Fruit fly (Drosophila melanogaster): ENCODE measurements around the gene bgm.

The bgm gene

dm6 chr2L:14047170-14047632 is 34.4 kb downstream of the bgm start, which contains the start of gene NimC4 (continued):
- TF ChIP-seq CG2199 (GFP tag; IDR thresholded peaks at IDR 0.05) = peak; percentile 82; the same call in 2 of the 3 replicates
- TF ChIP-seq Hmr (GFP tag; optimal IDR thresholded peaks at IDR 0.05) = no peak
- TF ChIP-seq gcm (GFP tag; optimal IDR thresholded peaks at IDR 0.05) = peak; percentile 87
- peak; percentile 72 for TF ChIP-seq org-1 (GFP tag; optimal IDR thresholded peaks at IDR 0.05)
- peak; percentile 52 for TF ChIP-seq tx (GFP tag; optimal IDR thresholded peaks at IDR 0.05)
- peak; percentile 35 for TF ChIP-seq pb (GFP tag; optimal IDR thresholded peaks at IDR 0.05)
- TF ChIP-seq CG11723 (GFP tag; optimal IDR thresholded peaks at IDR 0.05) = peak; percentile 35
- TF ChIP-seq Opbp (GFP tag; IDR thresholded peaks at IDR 0.05; ENCODE audit: partially characterized antibody) = no peak
- peak; percentile 71 for TF ChIP-seq stwl (tag; optimal IDR thresholded peaks at IDR 0.05)
- peak; percentile 24; the same call in 1 of the 2 replicates for TF ChIP-seq HLH3B (GFP tag; IDR thresholded peaks at IDR 0.05)
- peak; percentile 45 for TF ChIP-seq CG18476 (GFP tag; optimal IDR thresholded peaks at IDR 0.05)
- no peak for TF ChIP-seq Hey (tag; optimal IDR thresholded peaks at IDR 0.05)
- TF ChIP-seq kah (GFP tag; optimal IDR thresholded peaks at IDR 0.05) = no peak
- peak; percentile 87 for TF ChIP-seq CG4360 (GFP tag; IDR thresholded peaks at IDR 0.05)
- TF ChIP-seq CG4282 (GFP tag; optimal IDR thresholded peaks at IDR 0.05) = no peak
- TF ChIP-seq CG7786 (GFP tag; optimal IDR thresholded peaks at IDR 0.05) = peak; percentile 73
- peak; percentile 73 for TF ChIP-seq D19A (tag; optimal IDR thresholded peaks at IDR 0.05)
- TF ChIP-seq bsh (GFP tag; optimal IDR thresholded peaks at IDR 0.05) = peak in 1 of 2 experiments; percentile 81
- TF ChIP-seq gsb (GFP tag; IDR thresholded peaks at IDR 0.05) = no peak
- TF ChIP-seq CG2678 (tag; optimal IDR thresholded peaks at IDR 0.05) = peak; percentile 64
- no peak for TF ChIP-seq Atf6 (GFP tag; IDR thresholded peaks at IDR 0.05)
- peak; percentile 63 for TF ChIP-seq Abd-B (GFP tag; optimal IDR thresholded peaks at IDR 0.05)
- peak; percentile 30 for TF ChIP-seq CG17186 (GFP tag; optimal IDR thresholded peaks at IDR 0.05)
- no peak for TF ChIP-seq cas (GFP tag; IDR thresholded peaks at IDR 0.05)
- TF ChIP-seq zen2 (GFP tag; IDR thresholded peaks at IDR 0.05; ENCODE audit: partially characterized antibody) = no peak
- TF ChIP-seq CG1024 (GFP tag; IDR thresholded peaks at IDR 0.05) = peak; percentile 57; the same call in 1 of the 2 replicates
- TF ChIP-seq CG10431 (GFP tag; optimal IDR thresholded peaks at IDR 0.05) = no peak
- no peak for TF ChIP-seq pfk (GFP tag; optimal IDR thresholded peaks at IDR 0.05)
- no peak for TF ChIP-seq CG18011 (GFP tag; optimal IDR thresholded peaks at IDR 0.05)
- 0 out of 3 replicates have a peak, but pooled peaks have one; percentile 55 for TF ChIP-seq so (GFP tag; IDR thresholded peaks at IDR 0.05)
- 0 out of 2 replicates have a peak, but pooled peaks have one; percentile 32 for TF ChIP-seq CG14441 (GFP tag; IDR thresholded peaks at IDR 0.05)
- TF ChIP-seq CG12659 (GFP tag; optimal IDR thresholded peaks at IDR 0.05) = no peak
- no peak for TF ChIP-seq B-H2 (GFP tag; optimal IDR thresholded peaks at IDR 0.05)
- TF ChIP-seq CG2202 (tag; optimal IDR thresholded peaks at IDR 0.05) = peak; percentile 84
- TF ChIP-seq fd64A (GFP tag; optimal IDR thresholded peaks at IDR 0.05) = no peak
- peak; percentile 79 for TF ChIP-seq fd96Cb (tag; optimal IDR thresholded peaks at IDR 0.05)
- no peak for TF ChIP-seq seq (GFP tag; IDR thresholded peaks at IDR 0.05)
- TF ChIP-seq CG30403 (GFP tag; optimal IDR thresholded peaks at IDR 0.05) = peak; percentile 76
- TF ChIP-seq Hr78 (GFP tag; optimal IDR thresholded peaks at IDR 0.05) = peak in 1 of 2 experiments; percentile 84
- TF ChIP-seq CG32767 (GFP tag; IDR thresholded peaks at IDR 0.05) = no peak; the same call in 1 of the 2 replicates
- no peak for TF ChIP-seq CG2120 (GFP tag; optimal IDR thresholded peaks at IDR 0.05)
- no peak for TF ChIP-seq CG6854 (GFP tag; optimal IDR thresholded peaks at IDR 0.05)
- TF ChIP-seq ems (GFP tag; optimal IDR thresholded peaks at IDR 0.05) = peak; percentile 55
- TF ChIP-seq Antp (GFP tag; optimal IDR thresholded peaks at IDR 0.05) = peak; percentile 77
- TF ChIP-seq pnt (GFP tag; optimal IDR thresholded peaks at IDR 0.05) = peak; percentile 84
- TF ChIP-seq CG16863 (GFP tag; optimal IDR thresholded peaks at IDR 0.05) = peak; percentile 70
- TF ChIP-seq Ravus (GFP tag; IDR thresholded peaks at IDR 0.05) = no peak
- TF ChIP-seq Taf1 (GFP tag; IDR thresholded peaks at IDR 0.05) = no peak
- TF ChIP-seq sima (GFP tag; optimal IDR thresholded peaks at IDR 0.05) = no peak
- TF ChIP-seq gfzf (GFP tag; optimal IDR thresholded peaks at IDR 0.05) = no peak

Data from whole organism, embryonic.